Worm (Caenorhabditis elegans) whole organism, L1 larva: ENCODE measurements around the gene B0545.4.
"Not testable (repeated sequence)": the region's sequence is repeated elsewhere in the genome, so short reads cannot be mapped to it uniquely, and the experiment has no call there.

Experiments used
- aha-1 ChIP-seq: fragments of 150-350 bp; optimal IDR thresholded peaks from 2 replicates; lab custom pipeline; 2014; ENCODE audit warnings: missing biosample characterization, missing genetic modification characterization
- ama-1 ChIP-seq: fragments of 150-350 bp; optimal IDR thresholded peaks from 2 replicates; lab custom pipeline; 2014
- efl-1 ChIP-seq, 4 experiments: fragments of 150-350 bp; optimal IDR thresholded peaks in 3 of 4; peaks in 1 of 4; 1 replicate in 1 of 4; 2 replicates in 3 of 4; lab custom pipeline; 2014; ENCODE audit warnings: missing biosample characterization in 2 of 4, missing genetic modification characterization in 2 of 4, missing genetic modification reagents in 2 of 4
- elt-3 ChIP-seq, 6 experiments: fragments of 150-350 bp in 1 of 6; sonication (generic microtip); optimal IDR thresholded peaks; 2 replicates each; lab custom pipeline; 2017 to 2018; ENCODE audit warnings: missing biosample characterization in 6 of 6, missing genetic modification characterization in 6 of 6, inconsistent platforms in 1 of 6
- grh-1 ChIP-seq: fragments of 200-800 bp; sonication (Bioruptor generic); IDR thresholded peaks from 2 replicates; pipeline ENCODE4 v1.3.6; 2022; ENCODE audit warnings: missing genetic modification reagents, missing genetic modification characterization, missing compliant biosample characterization
- jun-1 ChIP-seq: fragments of 150-350 bp; optimal IDR thresholded peaks from 2 replicates; lab custom pipeline; 2014; ENCODE audit warnings: missing biosample characterization, missing genetic modification reagents, missing genetic modification characterization
- lsy-2 ChIP-seq, 2 experiments: fragments of 150-350 bp; optimal IDR thresholded peaks; 2 replicates each; lab custom pipeline; 2014; ENCODE audit warnings: missing biosample characterization in 2 of 2, missing genetic modification characterization in 2 of 2
- mdl-1 ChIP-seq, 2 experiments: fragments of 150-350 bp; optimal IDR thresholded peaks; 2 replicates each; lab custom pipeline; 2014 to 2017; ENCODE audit warnings: missing biosample characterization in 2 of 2, missing genetic modification characterization in 2 of 2, inconsistent platforms in 1 of 2
- unc-130 ChIP-seq: fragments of 150-350 bp; optimal IDR thresholded peaks from 2 replicates; lab custom pipeline; 2017; ENCODE audit warnings: missing biosample characterization, missing genetic modification characterization, inconsistent platforms
- unc-62 ChIP-seq: fragments of 150-350 bp; optimal IDR thresholded peaks from 2 replicates; lab custom pipeline; 2014; ENCODE audit warnings: missing biosample characterization, missing genetic modification reagents, missing genetic modification characterization
- xbp-1 ChIP-seq: sonication (generic microtip); optimal IDR thresholded peaks from 2 replicates; lab custom pipeline; 2016; ENCODE audit warnings: missing genetic modification characterization, missing compliant biosample characterization

ce11 chrIV:61448-61847, 47.8 kb downstream of the B0545.4 start, which contains the start of gene T05C7.7:
- not testable (repeated sequence) for TF ChIP-seq lsy-2 (tag; optimal IDR thresholded peaks at IDR 0.05; lab: Kevin White, UChicago); aha-1; jun-1; grh-1 (GFP tag; lab: Robert Waterston, UW); efl-1 (optimal IDR thresholded peaks at IDR 0.05; lab: Kevin White, UChicago); efl-1 (GFP tag; optimal IDR thresholded peaks at IDR 0.05 in 1 of 2; lab: Kevin White, UChicago); unc-62 (GFP tag; lab: Kevin White, UChicago); unc-130; xbp-1 (tag; lab: Kevin White, UChicago); ama-1 (lab: Kevin White, UChicago); elt-3 (tag; optimal IDR thresholded peaks at IDR 0.05; lab: Kevin White, UChicago); mdl-1 (tag; optimal IDR thresholded peaks at IDR 0.05; lab: Kevin White, UChicago)
